Worm (Caenorhabditis elegans) whole organism, mixed stage, embryonic: ENCODE data around the gene F14B8.6.

Experiments
- M03D4.4 ChIP-seq: sonication (generic microtip); optimal IDR thresholded peaks from 2 replicates; lab custom pipeline; 2017; ENCODE audit warnings: mild to moderate bottlenecking, missing genetic modification characterization, missing compliant biosample characterization
- elt-1 ChIP-seq: sonication (generic microtip); optimal IDR thresholded peaks from 2 replicates; lab custom pipeline; 2017; ENCODE audit warnings: missing genetic modification characterization, mild to moderate bottlenecking, missing compliant biosample characterization, antibody characterized with exemption, moderate library complexity, borderline replicate concordance; ENCODE audit not compliant: insufficient read depth

ce11 chrX:6924461-6924860, 7.8 kb downstream of the F14B8.6 start, which contains the start of gene otpl-3:
- TF ChIP-seq M03D4.4 (tag; lab: Kevin White, UChicago), result no peak
- no peak for TF ChIP-seq elt-1 (tag; lab: Kevin White, UChicago)
